Worm (Caenorhabditis elegans) whole organism, young adult: Measurements from ENCODE around the gene F55G11.6.

ENCODE experiments used
- B0019.2 ChIP-seq: fragments of 200-800 bp; sonication (Bioruptor generic); conservative IDR thresholded peaks from 2 replicates; pipeline ENCODE4 v1.3.6; 2022; ENCODE audit warnings: missing genetic modification reagents, missing genetic modification characterization, missing compliant biosample characterization
- B0336.3 ChIP-seq: fragments of 200-800 bp; sonication (Bioruptor generic); IDR thresholded peaks from 2 replicates; pipeline ENCODE4 v1.3.6; 2022; ENCODE audit warnings: missing genetic modification characterization, missing compliant biosample characterization
- C06A6.2 ChIP-seq: fragments of 200-800 bp; sonication (Bioruptor generic); conservative IDR thresholded peaks from 2 replicates; pipeline ENCODE4 v1.3.6; 2022; ENCODE audit warnings: missing genetic modification characterization, missing compliant biosample characterization
- C17E4.6 ChIP-seq: fragments of 200-800 bp; sonication (Bioruptor generic); IDR thresholded peaks from 2 replicates; pipeline ENCODE4 v1.3.6; 2022; ENCODE audit warnings: missing genetic modification reagents, missing genetic modification characterization, missing compliant biosample characterization
- F49E8.2 ChIP-seq: sonication (generic microtip); optimal IDR thresholded peaks from 3 replicates; lab custom pipeline; 2017; ENCODE audit warnings: missing genetic modification characterization, mild to moderate bottlenecking, missing compliant biosample characterization, antibody characterized with exemption, moderate library complexity; ENCODE audit not compliant: insufficient read depth
- F55B11.4 ChIP-seq: sonication (generic microtip); optimal IDR thresholded peaks from 2 replicates; lab custom pipeline; 2016; ENCODE audit warnings: missing compliant biosample characterization, missing genetic modification characterization, borderline replicate concordance; ENCODE audit not compliant: insufficient read depth
- K12H6.12 ChIP-seq: fragments of 200-800 bp; sonication (Bioruptor generic); optimal IDR thresholded peaks from 2 replicates; lab custom pipeline; 2018; ENCODE audit warnings: mild to moderate bottlenecking, missing genetic modification characterization, missing compliant biosample characterization
- akir-1 ChIP-seq: fragments of 200-800 bp; sonication (Bioruptor generic); optimal IDR thresholded peaks from 2 replicates; lab custom pipeline; 2018; ENCODE audit warnings: mild to moderate bottlenecking, missing genetic modification characterization, moderate library complexity, missing compliant biosample characterization
- atf-7 ChIP-seq: sonication (generic microtip); optimal IDR thresholded peaks from 2 replicates; lab custom pipeline; 2017; ENCODE audit warnings: mild to moderate bottlenecking, missing genetic modification characterization, missing compliant biosample characterization
- attf-3 ChIP-seq: fragments of 200-800 bp; sonication (Bioruptor generic); conservative IDR thresholded peaks from 2 replicates; pipeline ENCODE4 v1.3.6; 2022; ENCODE audit warnings: missing genetic modification reagents, missing genetic modification characterization, missing compliant biosample characterization
- bed-1 ChIP-seq: fragments of 200-800 bp; sonication (Bioruptor generic); IDR thresholded peaks from 2 replicates; pipeline ENCODE4 v1.3.6; 2022; ENCODE audit warnings: missing genetic modification reagents, missing genetic modification characterization, missing compliant biosample characterization
- ceh-40 ChIP-seq: fragments of 200-800 bp; sonication (Bioruptor generic); IDR thresholded peaks from 2 replicates; pipeline ENCODE4 v1.3.6; 2022; ENCODE audit warnings: missing genetic modification characterization, missing compliant biosample characterization
- ceh-58 ChIP-seq: fragments of 200-800 bp; sonication (Bioruptor generic); IDR thresholded peaks from 2 replicates; pipeline ENCODE4 v1.3.6; 2022; ENCODE audit warnings: missing genetic modification characterization, missing compliant biosample characterization
- dpl-1 ChIP-seq: fragments of 150-350 bp; optimal IDR thresholded peaks from 2 replicates; lab custom pipeline; 2014; ENCODE audit warnings: missing biosample characterization, missing genetic modification reagents, missing genetic modification characterization
- egl-18 ChIP-seq: fragments of 200-800 bp; sonication (Bioruptor generic); IDR thresholded peaks from 2 replicates; pipeline ENCODE4 v1.3.6; 2022; ENCODE audit warnings: missing genetic modification reagents, missing genetic modification characterization, missing compliant biosample characterization
- egl-44 ChIP-seq: fragments of 200-800 bp; sonication (Bioruptor generic); IDR thresholded peaks from 2 replicates; pipeline ENCODE4 v1.3.6; 2022; ENCODE audit warnings: missing genetic modification reagents, missing genetic modification characterization, missing compliant biosample characterization
- egrh-3 ChIP-seq: fragments of 200-800 bp; sonication (Bioruptor generic); IDR thresholded peaks from 2 replicates; pipeline ENCODE4 v1.3.6; 2022; ENCODE audit warnings: missing genetic modification reagents, missing genetic modification characterization, missing compliant biosample characterization
- ets-4 ChIP-seq: fragments of 200-800 bp; sonication (Bioruptor generic); optimal IDR thresholded peaks from 2 replicates; lab custom pipeline; 2018; ENCODE audit warnings: mild to moderate bottlenecking, missing genetic modification characterization, missing compliant biosample characterization
- hrde-1 ChIP-seq: sonication (generic microtip); optimal IDR thresholded peaks from 2 replicates; lab custom pipeline; 2016; ENCODE audit warnings: missing genetic modification characterization, mild to moderate bottlenecking, missing compliant biosample characterization, moderate library complexity, missing genotype, missing genetic modification reagents, borderline replicate concordance
- hsf-1 ChIP-seq: fragments of 200-800 bp; sonication (Bioruptor generic); IDR thresholded peaks from 2 replicates; pipeline ENCODE4 v1.3.6; 2022; ENCODE audit warnings: missing genetic modification reagents, missing genetic modification characterization, missing compliant biosample characterization
- lin-35 ChIP-seq, 3 experiments: fragments of 150-350 bp in 2 of 3; sonication (generic microtip) in 1 of 3; optimal IDR thresholded peaks; 2 replicates each; lab custom pipeline; 2014 to 2018; ENCODE audit warnings: missing biosample characterization in 3 of 3, missing genetic modification characterization in 3 of 3, missing genetic modification reagents in 3 of 3
- lin-40 ChIP-seq: sonication (generic microtip); optimal IDR thresholded peaks from 2 replicates; lab custom pipeline; 2016; ENCODE audit warnings: missing genetic modification characterization, mild to moderate bottlenecking, missing compliant biosample characterization, missing genotype, missing genetic modification reagents
- lsy-27 ChIP-seq: sonication (generic microtip); optimal IDR thresholded peaks from 2 replicates; lab custom pipeline; 2017; ENCODE audit warnings: missing genetic modification characterization, mild to moderate bottlenecking, missing compliant biosample characterization, antibody characterized with exemption, missing genotype, borderline replicate concordance; ENCODE audit not compliant: insufficient read depth
- madf-10 ChIP-seq: sonication (generic microtip); optimal IDR thresholded peaks from 2 replicates; lab custom pipeline; 2016; ENCODE audit warnings: mild to moderate bottlenecking, missing genetic modification characterization, missing compliant biosample characterization
- madf-3 ChIP-seq: fragments of 200-800 bp; sonication (Bioruptor generic); IDR thresholded peaks from 2 replicates; pipeline ENCODE4 v1.3.6; 2022; ENCODE audit warnings: missing genetic modification reagents, missing genetic modification characterization, missing compliant biosample characterization
- madf-6 ChIP-seq: fragments of 200-800 bp; sonication (Bioruptor generic); IDR thresholded peaks from 2 replicates; pipeline ENCODE4 v1.3.6; 2022; ENCODE audit warnings: missing genetic modification reagents, missing genetic modification characterization, missing compliant biosample characterization
- madf-8 ChIP-seq: fragments of 200-800 bp; sonication (Bioruptor generic); conservative IDR thresholded peaks from 2 replicates; pipeline ENCODE4 v1.3.6; 2022; ENCODE audit warnings: missing genetic modification reagents, missing genetic modification characterization, missing compliant biosample characterization
- mcd-1 ChIP-seq: fragments of 200-800 bp; sonication (Bioruptor generic); IDR thresholded peaks from 2 replicates; pipeline ENCODE4 v1.3.6; 2022; ENCODE audit warnings: missing genetic modification reagents, missing genetic modification characterization, missing compliant biosample characterization
- mel-28 ChIP-seq: sonication (generic microtip); optimal IDR thresholded peaks from 2 replicates; lab custom pipeline; 2016; ENCODE audit warnings: borderline replicate concordance, mild to moderate bottlenecking, missing genetic modification characterization, missing compliant biosample characterization
- mes-4 ChIP-seq: sonication (generic microtip); optimal IDR thresholded peaks from 2 replicates; lab custom pipeline; 2016; ENCODE audit warnings: missing genotype, missing genetic modification characterization, missing compliant biosample characterization
- nhr-120 ChIP-seq: fragments of 200-800 bp; sonication (Bioruptor generic); IDR thresholded peaks from 2 replicates; pipeline ENCODE4 v1.3.6; 2022; ENCODE audit warnings: missing genetic modification characterization, missing compliant biosample characterization
- rpc-1 ChIP-seq, 2 experiments: fragments of 150-350 bp in 1 of 2; sonication (generic microtip) in 1 of 2; optimal IDR thresholded peaks; 2 replicates each; lab custom pipeline; 2014 to 2018; ENCODE audit warnings: missing biosample characterization in 1 of 2, missing genetic modification characterization in 1 of 2, missing genetic modification reagents in 1 of 2, missing genotype in 1 of 2
- sptf-2 ChIP-seq: fragments of 200-800 bp; sonication (Bioruptor generic); optimal IDR thresholded peaks from 2 replicates; lab custom pipeline; 2018; ENCODE audit warnings: mild to moderate bottlenecking, missing genetic modification characterization, missing compliant biosample characterization
- unc-130 ChIP-seq: sonication (generic microtip); optimal IDR thresholded peaks from 2 replicates; lab custom pipeline; 2016; ENCODE audit warnings: missing genetic modification reagents, missing genetic modification characterization, missing compliant biosample characterization
- unc-62 ChIP-seq: fragments of 150-350 bp; optimal IDR thresholded peaks from 2 replicates; lab custom pipeline; 2014; ENCODE audit warnings: missing biosample characterization, missing genetic modification reagents, missing genetic modification characterization
- xnd-1 ChIP-seq: sonication (generic microtip); optimal IDR thresholded peaks from 2 replicates; lab custom pipeline; 2016; ENCODE audit warnings: missing genotype, missing genetic modification reagents, missing genetic modification characterization, missing compliant biosample characterization
- zfh-2 ChIP-seq: fragments of 200-800 bp; sonication (Bioruptor generic); conservative IDR thresholded peaks from 2 replicates; pipeline ENCODE4 v1.3.6; 2022; ENCODE audit warnings: missing genetic modification reagents, missing genetic modification characterization, missing compliant biosample characterization
- zim-3 ChIP-seq: sonication (generic microtip); optimal IDR thresholded peaks from 2 replicates; lab custom pipeline; 2017; ENCODE audit warnings: mild to moderate bottlenecking, missing genetic modification characterization, moderate library complexity, missing compliant biosample characterization
- ztf-18 ChIP-seq: sonication (generic microtip); optimal IDR thresholded peaks from 2 replicates; lab custom pipeline; 2016; ENCODE audit warnings: missing genotype, mild to moderate bottlenecking, missing genetic modification characterization, missing compliant biosample characterization

Gene F55G11.6

ce11 chrIV:12994376-12994775 is 36.5 kb downstream of the F55G11.6 start, which contains the start of gene K10D11.4:
K10D11.4 (minus strand) TSS chrIV:12994476.
- no peak for TF ChIP-seq atf-7 (tag; lab: Kevin White, UChicago)
- no peak for TF ChIP-seq ceh-40
- TF ChIP-seq nhr-120 (GFP tag; lab: Robert Waterston, UW), result no peak

ce11 chrIV:12995886-12996285 is 38.1 kb downstream of the F55G11.6 start, which contains the start of gene K10D11.7:
K10D11.7 (minus strand) TSS chrIV:12995986.
- no peak for TF ChIP-seq bed-1 (GFP tag; lab: Robert Waterston, UW)
- no peak for TF ChIP-seq F55B11.4 (tag; lab: Kevin White, UChicago)
- TF ChIP-seq lin-40 (tag; lab: Kevin White, UChicago), result no peak
- TF ChIP-seq dpl-1 (GFP tag; lab: Kevin White, UChicago), result no peak
- TF ChIP-seq nhr-120 (GFP tag; lab: Robert Waterston, UW), result no peak
- no peak for TF ChIP-seq akir-1 (GFP tag; lab: Kevin White, UChicago)
- TF ChIP-seq B0019.2 (GFP tag; lab: Robert Waterston, UW), result no peak
- no peak for TF ChIP-seq mes-4 (tag; lab: Kevin White, UChicago)
- TF ChIP-seq ceh-58, result no peak
- no peak for TF ChIP-seq xnd-1
- TF ChIP-seq, all 124 proteins: peak for 0

ce11 chrIV:12997560-12997959 is 39.7 kb downstream of the F55G11.6 start:
- TF ChIP-seq K12H6.12 (no peak), atf-7 (tag; lab: Kevin White, UChicago) (no peak), lin-35 (GFP tag; optimal IDR thresholded peaks at IDR 0.05; lab: Kevin White, UChicago) (no peak), egrh-3 (GFP tag; lab: Robert Waterston, UW) (no peak), mes-4 (tag; lab: Kevin White, UChicago) (no peak), unc-62 (GFP tag; lab: Kevin White, UChicago) (no peak), F55B11.4 (tag; lab: Kevin White, UChicago) (no peak), ets-4 (GFP tag; lab: Kevin White, UChicago) (no peak), sptf-2 (GFP tag; lab: Kevin White, UChicago) (no peak), ceh-58 (no peak), hsf-1 (no peak), ztf-18 (no peak), attf-3 (no peak), B0336.3 (GFP tag; lab: Robert Waterston, UW) (no peak), madf-3 (no peak), madf-6 (GFP tag; lab: Robert Waterston, UW) (no peak), lsy-27 (tag; lab: Kevin White, UChicago) (no peak), unc-130 (no peak), egl-18 (GFP tag; lab: Robert Waterston, UW) (no peak)

ce11 chrIV:12999087-12999486 is 41.3 kb downstream of the F55G11.6 start:
- no peak for TF ChIP-seq ets-4 (GFP tag; lab: Kevin White, UChicago)
- no peak for TF ChIP-seq egl-44
- TF ChIP-seq zfh-2 (GFP tag; lab: Robert Waterston, UW), result no peak
- TF ChIP-seq rpc-1 (optimal IDR thresholded peaks at IDR 0.05; lab: Kevin White, UChicago), result no peak
- TF ChIP-seq rpc-1 (tag; optimal IDR thresholded peaks at IDR 0.05; lab: Kevin White, UChicago), result no peak
- no peak for TF ChIP-seq zim-3
- no peak for TF ChIP-seq nhr-120 (GFP tag; lab: Robert Waterston, UW)
- no peak for TF ChIP-seq mcd-1 (GFP tag; lab: Robert Waterston, UW)
- TF ChIP-seq madf-8 (GFP tag; lab: Robert Waterston, UW), result no peak
- TF ChIP-seq mes-4 (tag; lab: Kevin White, UChicago), result no peak
- TF ChIP-seq mel-28, result no peak
- no peak for TF ChIP-seq B0336.3 (GFP tag; lab: Robert Waterston, UW)
- no peak for TF ChIP-seq hrde-1 (tag; lab: Kevin White, UChicago)
- no peak for TF ChIP-seq C17E4.6 (GFP tag; lab: Robert Waterston, UW)
- no peak for TF ChIP-seq madf-10 (tag; lab: Kevin White, UChicago)
- no peak for TF ChIP-seq C06A6.2 (GFP tag; lab: Robert Waterston, UW)
- TF ChIP-seq lin-35 (GFP tag; optimal IDR thresholded peaks at IDR 0.05; lab: Kevin White, UChicago), result no peak
- no peak for TF ChIP-seq F49E8.2 (tag; lab: Kevin White, UChicago)
